Fruit fly (Drosophila melanogaster): ENCODE results near the gene CG15743.

Gene CG15743

dm6 chrX:13285001-13285748 lies at the start of gene CG15743, which contains the start of gene HDAC4 (continued):
- TF ChIP-seq NC2β (GFP tag; optimal IDR thresholded peaks at IDR 0.05), result no peak
- no peak for TF ChIP-seq YL-1 (GFP tag; optimal IDR thresholded peaks at IDR 0.05)
- TF ChIP-seq CG14014 (GFP tag; IDR thresholded peaks at IDR 0.05), result no peak
- TF ChIP-seq Aef1 (GFP tag; IDR thresholded peaks at IDR 0.05), result no peak
- TF ChIP-seq B-H2 (GFP tag; optimal IDR thresholded peaks at IDR 0.05), result no peak
- TF ChIP-seq bsh (GFP tag; optimal IDR thresholded peaks at IDR 0.05), result no peak
- no peak for TF ChIP-seq CG32772 (GFP tag; IDR thresholded peaks at IDR 0.05)
- TF ChIP-seq nerfin-1 (tag; optimal IDR thresholded peaks at IDR 0.05), result peak; percentile 18
- TF ChIP-seq CG8944 (GFP tag; optimal IDR thresholded peaks at IDR 0.05), result no peak
- TF ChIP-seq Ets97D (GFP tag; optimal IDR thresholded peaks at IDR 0.05), result peak; percentile 31
- TF ChIP-seq CG1233 (GFP tag; optimal IDR thresholded peaks at IDR 0.05), result no peak
- peak; percentile 82 for TF ChIP-seq Dref (GFP tag; IDR thresholded peaks at IDR 0.05)
- TF ChIP-seq Hsf (GFP tag; optimal IDR thresholded peaks at IDR 0.05), result peak; percentile 15
- peak in 1 of 3 experiments; percentile 53 for TF ChIP-seq Stat92E (GFP tag; optimal IDR thresholded peaks at IDR 0.05)
- no peak for TF ChIP-seq Oli (tag; optimal IDR thresholded peaks at IDR 0.05)
- TF ChIP-seq CG6689 (GFP tag; IDR thresholded peaks at IDR 0.05), result no peak
- TF ChIP-seq pb (GFP tag; optimal IDR thresholded peaks at IDR 0.05), result no peak
- no peak for TF ChIP-seq pan (optimal IDR thresholded peaks at IDR 0.05)
- TF ChIP-seq pan (GFP tag; optimal IDR thresholded peaks at IDR 0.05 in 1 of 2, IDR thresholded peaks at IDR 0.05 in 1 of 2), result no peak
- peak in 1 of 2 experiments; percentile 85 for TF ChIP-seq insv (GFP tag; optimal IDR thresholded peaks at IDR 0.05)
- TF ChIP-seq HLH4C (GFP tag; IDR thresholded peaks at IDR 0.05; ENCODE audit: partially characterized antibody), result peak; percentile 91
- TF ChIP-seq chif (GFP tag; optimal IDR thresholded peaks at IDR 0.05), result no peak
- TF ChIP-seq CG10431 (GFP tag; optimal IDR thresholded peaks at IDR 0.05), result no peak
- TF ChIP-seq tll (GFP tag; optimal IDR thresholded peaks at IDR 0.05), result no peak
- no peak for TF ChIP-seq D (optimal IDR thresholded peaks at IDR 0.05)
- no peak for TF ChIP-seq D (GFP tag; optimal IDR thresholded peaks at IDR 0.05)
- TF ChIP-seq Taf1 (GFP tag; IDR thresholded peaks at IDR 0.05), result no peak
- no peak for TF ChIP-seq ac (GFP tag; optimal IDR thresholded peaks at IDR 0.05)
- no peak for TF ChIP-seq sens-2 (GFP tag; IDR thresholded peaks at IDR 0.05)
- peak; percentile 91 for TF ChIP-seq CG6791 (GFP tag; IDR thresholded peaks at IDR 0.05; ENCODE audit: partially characterized antibody)
- no peak for TF ChIP-seq Dfd (GFP tag; optimal IDR thresholded peaks at IDR 0.05)
- no peak for TF ChIP-seq CG17328 (GFP tag; IDR thresholded peaks at IDR 0.05)
- no peak for TF ChIP-seq mam (GFP tag; optimal IDR thresholded peaks at IDR 0.05)
- TF ChIP-seq stc (GFP tag; IDR thresholded peaks at IDR 0.05), result no peak
- TF ChIP-seq ranshi (GFP tag; IDR thresholded peaks at IDR 0.05), result no peak
- TF ChIP-seq CG15011 (GFP tag; optimal IDR thresholded peaks at IDR 0.05), result no peak
- TF ChIP-seq hth (optimal IDR thresholded peaks at IDR 0.05), result no peak
- TF ChIP-seq lola (GFP tag; optimal IDR thresholded peaks at IDR 0.05), result no peak
- TF ChIP-seq Elba2 (GFP tag; optimal IDR thresholded peaks at IDR 0.05), result no peak
- no peak for TF ChIP-seq CG6254 (GFP tag; optimal IDR thresholded peaks at IDR 0.05)
- TF ChIP-seq CG16779 (GFP tag; IDR thresholded peaks at IDR 0.05), result no peak
- TF ChIP-seq CG13123 (GFP tag; optimal IDR thresholded peaks at IDR 0.05), result no peak
- no peak for TF ChIP-seq TFAM (GFP tag; optimal IDR thresholded peaks at IDR 0.05)
- peak; percentile 35; the same call in 1 of the 3 replicates for TF ChIP-seq Dbx (GFP tag; IDR thresholded peaks at IDR 0.05)
- peak; percentile 37 for TF ChIP-seq CG34376 (GFP tag; optimal IDR thresholded peaks at IDR 0.05)
- TF ChIP-seq emc (GFP tag; optimal IDR thresholded peaks at IDR 0.05), result no peak
- TF ChIP-seq Opbp (GFP tag; IDR thresholded peaks at IDR 0.05; ENCODE audit: partially characterized antibody), result peak; percentile 86
- no peak for TF ChIP-seq CG33557 (GFP tag; optimal IDR thresholded peaks at IDR 0.05)
- no peak for TF ChIP-seq Poxn (GFP tag; IDR thresholded peaks at IDR 0.05)
- no peak for TF ChIP-seq CG8359 (GFP tag; optimal IDR thresholded peaks at IDR 0.05; ENCODE audit: borderline replicate concordance)

All from whole organism, embryonic.